Fruit fly (Drosophila melanogaster) whole organism, pupa: ENCODE measurements around the gene Sytbeta.

ENCODE experiments used
- CG10348 ChIP-seq: fragments of 200-800 bp; sonication (Bioruptor generic); IDR thresholded peaks from 2 replicates; pipeline ENCODE4 v1.3.6; 2022; ENCODE audit warnings: missing biosample characterization, missing genetic modification characterization
- CG12605 ChIP-seq: fragments of 200-800 bp; sonication (Bioruptor generic); IDR thresholded peaks from 2 replicates; pipeline ENCODE4 v1.3.6; 2022; ENCODE audit warnings: missing biosample characterization, missing genetic modification characterization
- CG13204 ChIP-seq: fragments of 200-800 bp; sonication (Bioruptor generic); optimal IDR thresholded peaks from 2 replicates; lab custom pipeline; 2018; ENCODE audit warnings: missing biosample characterization, mild to moderate bottlenecking, missing genetic modification characterization, moderate library complexity
- CG14655 ChIP-seq: fragments of 200-800 bp; sonication (Bioruptor generic); optimal IDR thresholded peaks from 3 replicates; lab custom pipeline; 2017; ENCODE audit warnings: mild to moderate bottlenecking, missing biosample characterization, missing genetic modification reagents, missing genetic modification characterization
- CG15710 ChIP-seq: fragments of 200-800 bp; sonication (Bioruptor generic); optimal IDR thresholded peaks from 2 replicates; lab custom pipeline; 2018; ENCODE audit warnings: missing biosample characterization, mild to moderate bottlenecking, missing genetic modification characterization, moderate library complexity
- CG17806 ChIP-seq: fragments of 200-800 bp; sonication (Bioruptor generic); optimal IDR thresholded peaks from 2 replicates; lab custom pipeline; 2018; ENCODE audit warnings: missing biosample characterization, mild to moderate bottlenecking, missing genetic modification characterization, moderate library complexity
- CG32121 ChIP-seq: fragments of 200-800 bp; sonication (Bioruptor generic); IDR thresholded peaks from 2 replicates; pipeline ENCODE4 v1.3.6; 2022; ENCODE audit warnings: missing biosample characterization, missing genetic modification characterization
- CG34367 ChIP-seq: fragments of 200-800 bp; sonication (Bioruptor generic); optimal IDR thresholded peaks from 2 replicates; lab custom pipeline; 2018; ENCODE audit warnings: missing biosample characterization, mild to moderate bottlenecking, missing genetic modification characterization
- CG4496 ChIP-seq: fragments of 200-800 bp; sonication (Bioruptor generic); IDR thresholded peaks from 3 replicates; pipeline ENCODE4 v1.3.6; 2022; ENCODE audit warnings: missing biosample characterization, missing genetic modification characterization
- CG8159 ChIP-seq: fragments of 200-800 bp; sonication (Bioruptor generic); optimal IDR thresholded peaks from 3 replicates; lab custom pipeline; 2018; ENCODE audit warnings: missing biosample characterization, mild to moderate bottlenecking, missing genetic modification characterization, moderate library complexity
- CG8301 ChIP-seq: fragments of 200-800 bp; sonication (Bioruptor generic); optimal IDR thresholded peaks from 2 replicates; lab custom pipeline; 2018; ENCODE audit warnings: missing biosample characterization, mild to moderate bottlenecking, missing genetic modification characterization
- CG9948 ChIP-seq: fragments of 200-800 bp; sonication (Bioruptor generic); optimal IDR thresholded peaks from 2 replicates; lab custom pipeline; 2018; ENCODE audit warnings: missing biosample characterization, mild to moderate bottlenecking, missing genetic modification characterization, moderate library complexity
- D1 ChIP-seq: fragments of 200-800 bp; sonication (Bioruptor generic); optimal IDR thresholded peaks from 2 replicates; lab custom pipeline; 2018; ENCODE audit warnings: missing biosample characterization, mild to moderate bottlenecking, missing genetic modification characterization, moderate library complexity
- EcR ChIP-seq: fragments of 200-800 bp; sonication (Bioruptor generic); optimal IDR thresholded peaks from 3 replicates; lab custom pipeline; 2019; ENCODE audit warnings: missing biosample characterization, missing genetic modification characterization, mild to moderate bottlenecking, moderate library complexity, missing genetic modification reagents
- Ets98B ChIP-seq: fragments of 200-800 bp; sonication (Bioruptor generic); IDR thresholded peaks from 2 replicates; pipeline ENCODE4 v1.3.6; 2022; ENCODE audit warnings: missing biosample characterization, missing genetic modification characterization
- Pif1A ChIP-seq: fragments of 200-800 bp; sonication (Bioruptor generic); optimal IDR thresholded peaks from 3 replicates; lab custom pipeline; 2016; ENCODE audit warnings: missing biosample characterization, missing genetic modification characterization
- Pif1B ChIP-seq: fragments of 200-800 bp; sonication (Bioruptor generic); optimal IDR thresholded peaks from 3 replicates; lab custom pipeline; 2016; ENCODE audit warnings: missing biosample characterization, missing genetic modification characterization
- Snoo ChIP-seq: fragments of 200-800 bp; sonication (Bioruptor generic); optimal IDR thresholded peaks from 3 replicates; lab custom pipeline; 2017; ENCODE audit warnings: missing biosample characterization, mild to moderate bottlenecking, missing genetic modification characterization, inconsistent platforms
- fd96Ca ChIP-seq: fragments of 200-800 bp; sonication (Bioruptor generic); IDR thresholded peaks from 3 replicates; pipeline ENCODE4 v1.3.6; 2022; ENCODE audit warnings: missing biosample characterization, missing genetic modification characterization
- gl ChIP-seq: fragments of 200-800 bp; sonication (Bioruptor generic); optimal IDR thresholded peaks from 2 replicates; lab custom pipeline; 2018; ENCODE audit warnings: missing biosample characterization, mild to moderate bottlenecking, missing genetic modification characterization
- rn ChIP-seq: fragments of 200-800 bp; sonication (Bioruptor generic); IDR thresholded peaks from 2 replicates; pipeline ENCODE4 v1.3.6; 2022; ENCODE audit warnings: missing biosample characterization, missing genetic modification characterization

The Sytbeta gene

DNA sequence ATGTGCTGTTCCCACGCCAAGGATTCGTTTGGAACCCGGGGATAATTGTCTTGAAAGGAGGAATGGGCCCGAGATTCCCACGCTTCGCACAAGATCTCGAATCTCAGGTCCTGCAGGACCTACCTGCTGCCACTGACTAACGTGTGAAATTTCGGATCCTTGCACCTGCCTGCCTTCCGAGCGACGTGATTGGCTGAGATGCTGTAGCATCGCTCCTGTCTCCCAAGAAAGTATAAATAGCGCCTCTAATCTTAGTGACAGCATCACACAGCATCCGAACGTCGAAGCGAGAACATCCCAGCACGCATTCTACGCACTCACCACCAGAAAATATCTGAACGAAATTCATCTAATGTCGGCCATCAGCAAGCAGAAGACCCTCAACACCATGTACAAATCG, 89.8 kb downstream of the Sytbeta start:
- no peak for TF ChIP-seq CG8159 (tag; lab: Kevin White, UChicago)
- TF ChIP-seq CG9948, result no peak
- TF ChIP-seq CG12605, result no peak
- no peak for TF ChIP-seq CG4496 (GFP tag; lab: Robert Waterston, UW)
- no peak for TF ChIP-seq CG13204 (GFP tag; lab: Kevin White, UChicago)
- TF ChIP-seq gl, result no peak
- no peak for TF ChIP-seq CG32121 (GFP tag; lab: Robert Waterston, UW)
- TF ChIP-seq CG34367 (tag; lab: Kevin White, UChicago), result no peak
- TF ChIP-seq CG15710 (tag; lab: Kevin White, UChicago), result no peak
- TF ChIP-seq CG17806, result no peak
- TF ChIP-seq Snoo (tag; lab: Kevin White, UChicago), result no peak
- TF ChIP-seq CG14655, result no peak
- TF ChIP-seq rn (GFP tag; lab: Robert Waterston, UW), result no peak
- TF ChIP-seq CG10348, result no peak

DNA sequence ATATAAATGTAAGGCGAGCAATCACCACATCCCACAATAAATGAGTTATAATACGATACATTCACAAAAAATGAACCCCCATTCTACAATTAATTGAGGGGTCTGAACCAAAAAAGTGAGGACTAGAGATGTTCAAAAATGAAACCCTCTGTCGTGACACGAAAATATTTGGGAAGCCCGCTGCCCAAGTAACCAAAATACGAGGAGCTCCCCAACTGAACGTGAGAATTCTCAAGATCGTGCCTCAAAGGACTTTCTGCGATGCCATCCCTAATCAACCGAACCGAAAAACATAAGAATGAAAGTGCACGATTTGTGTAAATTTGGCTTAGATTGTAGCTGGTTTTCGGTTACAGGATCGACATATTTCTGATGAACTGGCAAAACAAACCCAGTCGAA, 90.3 kb downstream of the Sytbeta start, which contains the start of gene Ocho:
Gene Ocho (plus strand): TSS at position 336 of the 400 bp plus-strand sequence.
- no peak for TF ChIP-seq CG4496 (GFP tag; lab: Robert Waterston, UW)
- no peak for TF ChIP-seq CG8159 (tag; lab: Kevin White, UChicago)
- no peak for TF ChIP-seq Pif1B (GFP tag; lab: Kevin White, UChicago)
- no peak for TF ChIP-seq CG9948
- no peak for TF ChIP-seq CG10348
- TF ChIP-seq CG15710 (tag; lab: Kevin White, UChicago), result no peak
- TF ChIP-seq CG14655, result no peak
- TF ChIP-seq Pif1A (GFP tag; lab: Kevin White, UChicago), result no peak
- TF ChIP-seq CG8301, result no peak
- TF ChIP-seq Ets98B, result no peak
- no peak for TF ChIP-seq EcR (GFP tag; lab: Kevin White, UChicago)
- TF ChIP-seq gl, result no peak
- TF ChIP-seq Snoo (tag; lab: Kevin White, UChicago), result no peak
- no peak for TF ChIP-seq rn (GFP tag; lab: Robert Waterston, UW)
- no peak for TF ChIP-seq CG32121 (GFP tag; lab: Robert Waterston, UW)
- TF ChIP-seq CG12605, result no peak
- TF ChIP-seq CG34367 (tag; lab: Kevin White, UChicago), result no peak
- TF ChIP-seq CG17806, result no peak
- no peak for TF ChIP-seq fd96Ca
- TF ChIP-seq, all 21 proteins: peak for 0

DNA sequence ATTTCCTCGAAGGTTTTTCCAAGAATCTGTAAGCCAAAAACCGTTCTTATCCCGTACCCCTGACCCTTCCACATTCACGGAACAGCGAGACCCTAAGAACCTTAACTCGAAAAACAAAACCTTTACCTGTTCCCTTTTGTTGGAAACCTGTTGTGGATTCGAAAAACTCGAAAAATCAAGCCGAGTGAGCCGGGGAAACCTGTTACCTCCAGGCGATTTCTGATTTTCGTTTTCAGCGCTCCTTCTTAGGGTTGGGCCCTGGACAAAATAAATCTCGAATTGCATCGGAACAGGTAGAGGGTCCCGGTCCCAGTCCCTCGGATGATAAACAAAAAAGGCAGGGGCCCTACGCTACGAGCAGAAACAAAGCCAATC, 91.5 kb downstream of the Sytbeta start:
- TF ChIP-seq gl, result no peak
- TF ChIP-seq EcR (GFP tag; lab: Kevin White, UChicago), result peak; percentile 49

DNA sequence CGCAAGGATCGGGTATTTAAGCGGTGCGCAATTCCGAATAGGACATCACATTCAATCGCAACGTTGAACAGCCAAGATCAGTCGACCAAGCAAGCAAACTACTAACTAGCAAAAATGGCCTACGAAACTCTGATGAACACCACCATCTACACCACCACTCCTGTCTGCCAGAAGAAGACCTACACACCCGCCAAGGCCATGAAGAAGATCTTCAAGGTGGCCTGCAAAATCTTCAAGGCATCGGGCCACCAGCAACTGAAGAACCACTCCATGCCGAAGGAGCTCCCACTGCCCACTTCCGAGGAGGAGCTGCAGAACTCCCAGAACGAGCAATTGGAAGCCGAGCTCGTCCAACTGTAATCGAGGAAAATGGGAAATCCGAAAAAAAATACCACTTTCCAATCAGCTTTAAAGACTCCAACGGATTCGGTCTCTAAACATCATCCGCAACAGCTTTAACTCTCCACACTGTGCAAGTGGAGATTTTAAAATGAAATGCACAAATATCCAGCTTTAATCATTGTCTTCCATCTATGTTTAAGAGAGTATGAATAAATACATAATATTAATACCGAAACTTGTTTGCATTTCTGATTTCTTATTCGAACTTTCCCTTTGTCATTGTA, 92.0 kb downstream of the Sytbeta start, which contains the start of gene Brd:
Gene Brd (plus strand): TSS at position 43 of the 626 bp plus-strand sequence.
- TF ChIP-seq CG34367 (tag; lab: Kevin White, UChicago) (no peak), Snoo (tag; lab: Kevin White, UChicago) (no peak), CG8301 (no peak), CG9948 (no peak), CG17806 (no peak), CG12605 (no peak)
- TF ChIP-seq, all 21 proteins: peak for 0

- TF ChIP-seq CG8159 (tag; lab: Kevin White, UChicago) (peak; percentile 9), CG13204 (GFP tag; lab: Kevin White, UChicago) (no peak)
- TF ChIP-seq, all 21 proteins: peak for 1
These were observed 92.7 kb downstream of the Sytbeta start for dm6 chr3L:14971893-14972624.

DNA sequence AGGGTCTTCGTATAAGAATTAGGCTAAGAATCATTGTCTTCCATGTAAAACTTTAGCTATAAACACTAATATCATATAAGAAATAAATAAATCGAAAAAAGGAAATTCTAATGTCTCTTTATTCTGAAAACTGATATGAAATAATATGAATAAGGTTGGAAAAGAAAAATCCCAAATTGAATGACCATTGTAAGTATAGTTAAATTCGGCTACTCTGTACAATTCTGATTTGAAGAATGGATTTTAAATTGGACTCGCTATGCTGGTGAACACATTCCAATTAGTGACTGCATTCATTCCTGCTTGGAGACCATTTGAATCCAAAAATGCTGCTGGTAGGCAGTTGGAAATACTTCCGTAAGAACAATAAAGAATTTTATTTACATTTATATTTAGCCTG, 94.6 kb downstream of the Sytbeta start:
- TF ChIP-seq CG8301 (no peak), CG34367 (tag; lab: Kevin White, UChicago) (no peak), CG9948 (no peak), CG15710 (tag; lab: Kevin White, UChicago) (no peak), CG17806 (no peak), D1 (tag; lab: Kevin White, UChicago) (no peak), rn (GFP tag; lab: Robert Waterston, UW) (no peak), CG12605 (no peak), Pif1B (GFP tag; lab: Kevin White, UChicago) (no peak)

dm6 chr3L:14969171-14969570, 95.6 kb downstream of the Sytbeta start, which contains the start of gene Tom:
Tom (plus strand) TSS chr3L:14969344.
- no peak for TF ChIP-seq CG14655
- TF ChIP-seq CG9948, result no peak
- TF ChIP-seq EcR (GFP tag; lab: Kevin White, UChicago), result peak; percentile 30
- no peak for TF ChIP-seq gl
- no peak for TF ChIP-seq Pif1A (GFP tag; lab: Kevin White, UChicago)
- no peak for TF ChIP-seq D1 (tag; lab: Kevin White, UChicago)
- peak; percentile 3 for TF ChIP-seq Pif1B (GFP tag; lab: Kevin White, UChicago)
- TF ChIP-seq CG15710 (tag; lab: Kevin White, UChicago), result no peak
- no peak for TF ChIP-seq CG4496 (GFP tag; lab: Robert Waterston, UW)
